Fruit fly (Drosophila melanogaster): ENCODE data around the gene Timp.

DNA sequence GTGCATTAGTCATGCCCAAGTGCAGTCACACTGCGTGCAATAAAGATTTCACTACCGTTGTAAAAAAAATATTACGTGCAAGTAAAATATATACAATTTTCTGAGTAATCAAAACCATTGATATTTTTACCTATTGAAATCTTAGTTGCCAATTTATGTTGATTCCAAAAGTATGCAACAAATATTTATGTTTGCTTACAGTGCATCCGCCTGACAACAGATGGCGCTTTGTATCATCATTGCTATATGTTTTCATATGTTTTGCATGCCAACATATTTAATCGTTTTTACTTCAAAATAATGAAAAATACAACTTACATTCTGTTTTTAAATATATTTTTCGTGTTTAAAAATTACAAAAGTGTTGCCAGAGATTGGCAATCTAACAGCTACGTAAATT lies 9.3 kb downstream of the Timp start:
- TF ChIP-seq CG7101 (tag; optimal IDR thresholded peaks at IDR 0.05) (no peak), kay (GFP tag; ENCODE audit: borderline replicate concordance) (peak; percentile 38), CG11617 (GFP tag; optimal IDR thresholded peaks at IDR 0.05) (no peak), CG7045 (GFP tag; optimal IDR thresholded peaks at IDR 0.05) (no peak), ovo (GFP tag; optimal IDR thresholded peaks at IDR 0.05) (no peak)
